Worm (Caenorhabditis elegans): ENCODE results near the gene pqn-68.

DNA sequence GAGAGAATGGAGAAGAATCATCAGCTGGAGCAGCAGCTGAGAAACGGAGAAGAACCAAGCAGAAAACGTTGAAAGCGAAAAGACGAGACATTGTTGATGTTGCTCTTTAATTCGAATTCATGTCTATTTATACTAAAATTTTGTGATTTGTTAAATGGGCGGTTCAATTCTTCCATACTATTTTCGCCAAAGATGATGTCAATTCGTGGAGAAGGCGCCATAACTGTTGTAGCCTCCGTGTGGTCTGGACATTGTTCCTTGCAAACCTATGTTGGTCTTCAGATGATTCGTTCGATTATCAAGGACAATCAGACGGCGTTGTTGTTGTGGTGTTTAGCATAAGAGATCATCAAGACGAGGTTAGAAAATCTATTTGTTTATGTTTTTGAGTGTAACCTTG lies 45.0 kb downstream of the pqn-68 start, which contains the start of gene far-3:
- TF ChIP-seq dao-5 (tag; optimal IDR thresholded peaks at IDR 0.05) (no peak), W03F9.2 (tag; optimal IDR thresholded peaks at IDR 0.05) (no peak), him-1 (tag; optimal IDR thresholded peaks at IDR 0.05) (no peak)

All from whole organism, L4/young adult.